Worm (Caenorhabditis elegans): Measurements from ENCODE around the gene josd-1.
A peak's percentile ranks its signal among the peaks of the same experiment; 100 is the strongest.

josd-1 gene

DNA sequence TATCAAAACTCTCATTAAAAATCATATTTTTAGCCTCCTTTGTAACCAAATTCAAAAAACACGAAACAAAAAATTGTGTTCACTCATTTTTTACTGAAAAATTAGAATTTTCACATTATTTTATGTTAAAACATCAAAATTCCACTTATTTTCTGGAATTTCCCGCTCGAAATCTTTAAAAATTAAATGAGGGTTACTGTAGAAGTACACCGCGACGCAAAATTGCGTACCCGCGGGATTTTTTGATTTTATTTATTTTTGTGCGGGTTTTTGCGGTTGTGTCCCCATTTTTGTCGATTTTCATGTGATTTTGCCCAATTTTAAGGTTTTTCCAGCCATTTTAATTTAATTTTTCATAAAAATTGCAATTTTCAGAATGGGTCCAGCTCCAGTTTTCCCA, 21.9 kb downstream of the josd-1 start:
- TF ChIP-seq mcd-1 (GFP tag; IDR thresholded peaks at IDR 0.05) (peak; percentile 37; the same call in 1 of the 2 replicates), F49E8.2 (tag; optimal IDR thresholded peaks at IDR 0.05; ENCODE audit: insufficient read depth) (no peak), ceh-91 (GFP tag; IDR thresholded peaks at IDR 0.05) (peak; percentile 83), hsf-1 (GFP tag; IDR thresholded peaks at IDR 0.05) (peak; percentile 72), mxl-1 (tag; optimal IDR thresholded peaks at IDR 0.05) (no peak), mel-28 (tag; optimal IDR thresholded peaks at IDR 0.05; ENCODE audit: borderline replicate concordance) (no peak), repo-1 (tag; optimal IDR thresholded peaks at IDR 0.05) (no peak), D2030.7 (GFP tag; IDR thresholded peaks at IDR 0.05) (peak; percentile 83), F33H1.4 (GFP tag; IDR thresholded peaks at IDR 0.05) (peak; percentile 78), hlh-26 (GFP tag; conservative IDR thresholded peaks at IDR 0.05) (no peak), Y53G8AR.9 (GFP tag; conservative IDR thresholded peaks at IDR 0.05) (0 out of 2 replicates have a peak, but pooled peaks have one; percentile 21), lin-54 (GFP tag; optimal IDR thresholded peaks at IDR 0.05) (peak; percentile 80), him-1 (tag; optimal IDR thresholded peaks at IDR 0.05) (peak; percentile 61), die-1 (tag; optimal IDR thresholded peaks at IDR 0.05) (no peak), nfyb-1 (GFP tag; IDR thresholded peaks at IDR 0.05) (0 out of 2 replicates have a peak, but pooled peaks have one; percentile 32), tbp1 (GFP tag; optimal IDR thresholded peaks at IDR 0.05) (peak; percentile 20), madf-8 (GFP tag; conservative IDR thresholded peaks at IDR 0.05) (peak; percentile 89), fkh-3 (tag; optimal IDR thresholded peaks at IDR 0.05) (no peak), lsl-1 (GFP tag; optimal IDR thresholded peaks at IDR 0.05) (peak; percentile 94), tlf-1 (GFP tag; optimal IDR thresholded peaks at IDR 0.05) (peak; percentile 23), unc-130 (GFP tag; optimal IDR thresholded peaks at IDR 0.05) (peak; percentile 33), ztf-22 (GFP tag; optimal IDR thresholded peaks at IDR 0.05) (no peak), snpc-1.3 (tag; optimal IDR thresholded peaks at IDR 0.05; ENCODE audit: insufficient read depth) (peak; percentile 16), B0019.2 (GFP tag; conservative IDR thresholded peaks at IDR 0.05) (peak; percentile 63; the same call in 1 of the 2 replicates), lir-1 (GFP tag; conservative IDR thresholded peaks at IDR 0.05) (0 out of 2 replicates have a peak, but pooled peaks have one; percentile 21), lin-40 (tag; optimal IDR thresholded peaks at IDR 0.05) (no peak), hmg-1.2 (GFP tag; IDR thresholded peaks at IDR 0.05) (peak; percentile 54; the same call in 1 of the 2 replicates), efl-1 (GFP tag; optimal IDR thresholded peaks at IDR 0.05) (peak; percentile 94), snpc-3.4 (tag; optimal IDR thresholded peaks at IDR 0.05) (peak; percentile 36), dpl-1 (GFP tag; optimal IDR thresholded peaks at IDR 0.05) (peak; percentile 80), rcor-1 (GFP tag; IDR thresholded peaks at IDR 0.05) (peak; percentile 47), K12H6.12 (tag; optimal IDR thresholded peaks at IDR 0.05) (no peak), xnd-1 (tag; optimal IDR thresholded peaks at IDR 0.05) (peak; percentile 84), madf-6 (GFP tag; IDR thresholded peaks at IDR 0.05) (peak; percentile 95), tbx-9 (tag; optimal IDR thresholded peaks at IDR 0.05; ENCODE audit: borderline replicate concordance) (no peak), ceh-58 (GFP tag; IDR thresholded peaks at IDR 0.05) (no peak)

DNA sequence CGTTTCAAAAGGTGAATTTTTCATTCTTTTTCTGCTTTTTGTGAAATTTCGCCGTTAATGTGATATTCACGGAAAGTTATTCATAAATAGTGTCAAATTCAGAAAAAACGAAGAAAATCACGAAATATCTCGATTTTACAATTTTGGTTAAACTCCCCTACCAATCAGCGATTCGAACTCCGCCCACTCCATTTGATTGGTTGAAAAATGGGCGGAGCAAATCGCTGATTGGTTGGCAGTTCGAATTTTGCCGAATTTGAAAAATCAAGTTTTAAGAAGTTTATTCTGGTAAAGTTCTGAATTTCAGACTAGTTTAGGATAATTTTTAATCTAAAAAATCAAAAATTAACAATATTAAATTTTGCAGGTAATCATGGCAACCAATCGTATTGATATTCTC, 28.2 kb downstream of the josd-1 start:
- no peak for TF ChIP-seq aptf-3 (GFP tag; IDR thresholded peaks at IDR 0.05)
- TF ChIP-seq C06A6.2 (GFP tag; conservative IDR thresholded peaks at IDR 0.05), result no peak
- TF ChIP-seq lin-40 (tag; optimal IDR thresholded peaks at IDR 0.05), result no peak
- TF ChIP-seq attf-3 (GFP tag; conservative IDR thresholded peaks at IDR 0.05), result no peak
- no peak for TF ChIP-seq madf-6 (GFP tag; IDR thresholded peaks at IDR 0.05)
- no peak for TF ChIP-seq rpc-1 (optimal IDR thresholded peaks at IDR 0.05)
- no peak for TF ChIP-seq rpc-1 (tag; optimal IDR thresholded peaks at IDR 0.05)
- no peak for TF ChIP-seq let-607 (tag; optimal IDR thresholded peaks at IDR 0.05)
- TF ChIP-seq C17E4.6 (GFP tag; IDR thresholded peaks at IDR 0.05), result no peak
